Worm (Caenorhabditis elegans): Measurements from ENCODE around the gene cyn-9.

DNA sequence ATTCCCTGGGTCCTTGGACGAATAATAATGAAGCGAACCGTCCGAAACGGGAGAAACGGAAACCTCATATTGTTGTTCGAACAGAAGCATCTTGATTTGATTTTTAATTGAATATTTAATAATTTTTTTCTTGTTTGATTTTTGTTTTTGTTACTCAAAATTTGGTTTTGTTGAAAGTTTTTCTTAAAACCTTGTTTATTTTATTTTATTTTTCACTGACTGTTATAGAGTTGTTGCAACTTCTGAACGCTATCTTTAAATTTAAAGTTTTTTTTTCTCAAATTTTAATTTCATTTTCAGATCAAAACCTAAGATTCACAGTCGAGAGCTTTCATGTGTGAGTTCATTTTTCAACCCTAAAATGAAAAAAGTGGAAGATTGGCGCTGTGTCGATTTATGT, 9.6 kb upstream of the cyn-9 start, which contains the start of gene alkb-8:
- TF ChIP-seq lin-35 (GFP tag; optimal IDR thresholded peaks at IDR 0.05) = no peak
- no peak for TF ChIP-seq dpff-1 (tag; optimal IDR thresholded peaks at IDR 0.05)
- no peak for TF ChIP-seq akir-1 (GFP tag; optimal IDR thresholded peaks at IDR 0.05)
